Worm (Caenorhabditis elegans) whole organism, young adult: ENCODE measurements around the gene B0310.2.

Experiments
- F37B4.10 ChIP-seq: fragments of 200-800 bp; sonication (Bioruptor generic); IDR thresholded peaks from 2 replicates; pipeline ENCODE4 v1.3.6; 2022; ENCODE audit warnings: missing genetic modification characterization, missing compliant biosample characterization
- ets-4 ChIP-seq: fragments of 200-800 bp; sonication (Bioruptor generic); optimal IDR thresholded peaks from 2 replicates; lab custom pipeline; 2018; ENCODE audit warnings: mild to moderate bottlenecking, missing genetic modification characterization, missing compliant biosample characterization
- lag-1 ChIP-seq: fragments of 200-800 bp; sonication (Bioruptor generic); IDR thresholded peaks from 2 replicates; pipeline ENCODE4 v1.3.6; 2022; ENCODE audit warnings: missing genetic modification reagents, missing genetic modification characterization, missing compliant biosample characterization
- nhr-120 ChIP-seq: fragments of 200-800 bp; sonication (Bioruptor generic); IDR thresholded peaks from 2 replicates; pipeline ENCODE4 v1.3.6; 2022; ENCODE audit warnings: missing genetic modification characterization, missing compliant biosample characterization
- pha-4 ChIP-seq: fragments of 150-350 bp; sonication (generic microtip); optimal IDR thresholded peaks from 2 replicates; lab custom pipeline; 2014; ENCODE audit warnings: missing biosample characterization, missing genetic modification reagents, missing genetic modification characterization
- ztf-26 ChIP-seq: sonication (generic microtip); optimal IDR thresholded peaks from 2 replicates; lab custom pipeline; 2017; ENCODE audit warnings: missing genetic modification characterization, missing compliant biosample characterization

DNA sequence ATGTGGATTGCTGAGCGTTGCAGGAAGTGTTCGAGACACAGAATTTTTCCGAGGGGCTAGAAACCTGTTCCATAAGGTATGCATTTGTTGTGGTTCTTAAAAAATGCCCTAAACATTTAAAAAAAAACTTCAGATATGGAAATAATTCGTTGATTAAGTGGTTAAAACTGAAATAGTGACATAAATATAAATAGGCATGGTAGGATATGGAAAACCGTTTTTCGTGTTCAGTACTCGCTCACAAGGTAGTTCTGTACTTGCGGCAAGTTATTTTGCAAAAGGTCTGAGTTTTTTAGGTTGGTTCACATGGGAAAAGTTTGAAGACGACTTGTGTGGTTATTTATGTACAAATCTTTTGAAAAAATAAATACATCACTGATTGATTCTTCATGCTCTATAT lies 14.1 kb upstream of the B0310.2 start, which contains the start of gene B0310.3:
- no peak for TF ChIP-seq pha-4 (tag; lab: Kevin White, UChicago)
- no peak for TF ChIP-seq ets-4 (GFP tag; lab: Kevin White, UChicago)
- no peak for TF ChIP-seq nhr-120 (GFP tag; lab: Robert Waterston, UW)
- TF ChIP-seq ztf-26 (tag; lab: Kevin White, UChicago) = no peak
- no peak for TF ChIP-seq F37B4.10 (GFP tag; lab: Robert Waterston, UW)
- TF ChIP-seq lag-1 (GFP tag; lab: Robert Waterston, UW) = no peak
